Fruit fly (Drosophila melanogaster) whole organism, embryonic: Measurements from ENCODE around the gene Ugt35E1.

Experiments
- Adf1 ChIP-seq: fragments of 200-800 bp; sonication (Bioruptor generic); IDR thresholded peaks from 2 replicates; pipeline ENCODE4 v1.3.6; 2022; ENCODE audit warnings: missing biosample characterization, missing genetic modification characterization
- Aef1 ChIP-seq: fragments of 200-800 bp; sonication (Bioruptor generic); IDR thresholded peaks from 3 replicates; pipeline ENCODE4 v1.3.6; 2022; ENCODE audit warnings: missing biosample characterization, missing genetic modification characterization
- Asciz ChIP-seq: fragments of 200-800 bp; sonication (Bioruptor generic); optimal IDR thresholded peaks from 2 replicates; lab custom pipeline; 2017; ENCODE audit warnings: missing biosample characterization, mild to moderate bottlenecking, missing genetic modification characterization, missing genetic modification reagents
- CG10274 ChIP-seq: fragments of 200-800 bp; sonication (Bioruptor generic); optimal IDR thresholded peaks from 3 replicates; lab custom pipeline; 2017; ENCODE audit warnings: missing biosample characterization, mild to moderate bottlenecking, missing genetic modification characterization
- CG11093 ChIP-seq: fragments of 200-800 bp; sonication (Bioruptor generic); IDR thresholded peaks from 3 replicates; pipeline ENCODE4 v1.3.6; 2022; ENCODE audit warnings: missing biosample characterization, missing genetic modification characterization
- CG11247 ChIP-seq: fragments of 200-800 bp; sonication (Bioruptor generic); IDR thresholded peaks from 2 replicates; pipeline ENCODE4 v1.3.6; 2022; ENCODE audit warnings: missing biosample characterization, missing genetic modification characterization
- CG11398 ChIP-seq: fragments of 200-800 bp; sonication (Bioruptor generic); optimal IDR thresholded peaks from 2 replicates; lab custom pipeline; 2016; ENCODE audit warnings: missing biosample characterization, missing genetic modification characterization
- CG15514 ChIP-seq: fragments of 200-800 bp; sonication (Bioruptor generic); optimal IDR thresholded peaks from 3 replicates; lab custom pipeline; 2017; ENCODE audit warnings: missing biosample characterization, missing genetic modification characterization, mild to moderate bottlenecking, moderate library complexity, missing genetic modification reagents
- CG17568 ChIP-seq: fragments of 200-800 bp; sonication (Bioruptor generic); optimal IDR thresholded peaks from 2 replicates; lab custom pipeline; 2018; ENCODE audit warnings: missing biosample characterization, mild to moderate bottlenecking, missing genetic modification characterization, moderate library complexity
- CG17912 ChIP-seq: fragments of 200-800 bp; sonication (Bioruptor generic); optimal IDR thresholded peaks from 2 replicates; lab custom pipeline; 2018; ENCODE audit warnings: missing biosample characterization, mild to moderate bottlenecking, missing genetic modification characterization
- CG2199 ChIP-seq: fragments of 200-800 bp; sonication (Bioruptor generic); IDR thresholded peaks from 3 replicates; pipeline ENCODE4 v1.3.6; 2022; ENCODE audit warnings: missing biosample characterization, missing genetic modification characterization
- CG2875 ChIP-seq: fragments of 200-800 bp; sonication (Bioruptor generic); optimal IDR thresholded peaks from 2 replicates; lab custom pipeline; 2017; ENCODE audit warnings: missing biosample characterization, mild to moderate bottlenecking, missing genetic modification characterization, missing genetic modification reagents
- CG31224 ChIP-seq: fragments of 200-800 bp; sonication (Bioruptor generic); IDR thresholded peaks from 2 replicates; pipeline ENCODE4 v1.3.6; 2022; ENCODE audit warnings: missing biosample characterization, missing genetic modification characterization
- CG3407 ChIP-seq: fragments of 200-800 bp; sonication (Bioruptor generic); optimal IDR thresholded peaks from 2 replicates; lab custom pipeline; 2018; ENCODE audit warnings: missing biosample characterization, mild to moderate bottlenecking, missing genetic modification characterization
- CG34376 ChIP-seq: fragments of 200-800 bp; sonication (Bioruptor generic); optimal IDR thresholded peaks from 2 replicates; lab custom pipeline; 2018; ENCODE audit warnings: missing biosample characterization, mild to moderate bottlenecking, missing genetic modification characterization
- CG4707 ChIP-seq: fragments of 200-800 bp; sonication (Bioruptor generic); optimal IDR thresholded peaks from 2 replicates; lab custom pipeline; 2018; ENCODE audit warnings: missing biosample characterization, mild to moderate bottlenecking, missing genetic modification characterization, moderate library complexity
- CG4730 ChIP-seq: fragments of 200-800 bp; sonication (Bioruptor generic); IDR thresholded peaks from 2 replicates; pipeline ENCODE4 v1.3.6; 2022; ENCODE audit warnings: missing biosample characterization, missing genetic modification characterization
- CG6654 ChIP-seq: fragments of 200-800 bp; sonication (Bioruptor generic); optimal IDR thresholded peaks from 2 replicates; lab custom pipeline; 2017; ENCODE audit warnings: missing biosample characterization, mild to moderate bottlenecking, missing genetic modification characterization
- CG8944 ChIP-seq: fragments of 200-800 bp; sonication (Bioruptor generic); optimal IDR thresholded peaks from 3 replicates; lab custom pipeline; 2016; ENCODE audit warnings: missing biosample characterization, missing genetic modification characterization
- CG9609 ChIP-seq: fragments of 200-800 bp; sonication (Bioruptor generic); optimal IDR thresholded peaks from 3 replicates; lab custom pipeline; 2016; ENCODE audit warnings: missing biosample characterization, missing genetic modification characterization
- CG9727 ChIP-seq: fragments of 200-800 bp; sonication (Bioruptor generic); optimal IDR thresholded peaks from 3 replicates; lab custom pipeline; 2017; ENCODE audit warnings: missing biosample characterization, mild to moderate bottlenecking, missing genetic modification characterization
- Deaf1 ChIP-seq: fragments of 200-800 bp; optimal IDR thresholded peaks from 3 replicates; lab custom pipeline; 2019; ENCODE audit warnings: missing biosample characterization, mild to moderate bottlenecking, missing genetic modification characterization, moderate library complexity
- Dfd ChIP-seq, 2 experiments: fragments of >200 bp; optimal IDR thresholded peaks; 2 replicates each; lab custom pipeline; 2017; ENCODE audit warnings: missing biosample characterization in 2 of 2, missing genetic modification characterization in 2 of 2
- Dp ChIP-seq: fragments of 200-800 bp; sonication (Bioruptor generic); optimal IDR thresholded peaks from 2 replicates; lab custom pipeline; 2018; ENCODE audit warnings: missing biosample characterization, mild to moderate bottlenecking, missing genetic modification characterization, moderate library complexity
- Dref ChIP-seq: fragments of 200-800 bp; sonication (Bioruptor generic); IDR thresholded peaks from 2 replicates; pipeline ENCODE4 v1.3.6; 2022; ENCODE audit warnings: missing biosample characterization, missing genetic modification characterization
- ERR ChIP-seq: fragments of 200-800 bp; sonication (Bioruptor generic); optimal IDR thresholded peaks from 2 replicates; lab custom pipeline; 2016; ENCODE audit warnings: missing biosample characterization, missing genetic modification characterization
- Fer2 ChIP-seq: fragments of 200-800 bp; sonication (Bioruptor generic); optimal IDR thresholded peaks from 2 replicates; lab custom pipeline; 2018; ENCODE audit warnings: missing biosample characterization, mild to moderate bottlenecking, missing genetic modification characterization, moderate library complexity
- HLHmδ ChIP-seq: fragments of 200-800 bp; sonication (Bioruptor generic); optimal IDR thresholded peaks from 2 replicates; lab custom pipeline; 2018; ENCODE audit warnings: missing biosample characterization, mild to moderate bottlenecking, missing genetic modification characterization, moderate library complexity
- Hmr ChIP-seq: fragments of 200-800 bp; sonication (Bioruptor generic); optimal IDR thresholded peaks from 3 replicates; lab custom pipeline; 2017; ENCODE audit warnings: mild to moderate bottlenecking, missing biosample characterization, missing genetic modification reagents, missing genetic modification characterization
- Rfx ChIP-seq: fragments of 200-800 bp; sonication (Bioruptor generic); IDR thresholded peaks from 2 replicates; pipeline ENCODE4 v1.3.6; 2022; ENCODE audit warnings: missing biosample characterization, missing genetic modification characterization
- Tbp ChIP-seq: fragments of >200 bp; optimal IDR thresholded peaks from 2 replicates; lab custom pipeline; 2018; ENCODE audit warnings: missing biosample characterization, missing genetic modification characterization
- Vsx1 ChIP-seq: fragments of 200-800 bp; sonication (Bioruptor generic); optimal IDR thresholded peaks from 2 replicates; lab custom pipeline; 2017; ENCODE audit warnings: missing biosample characterization, mild to moderate bottlenecking, missing genetic modification characterization, missing genetic modification reagents
- YL-1 ChIP-seq: fragments of 200-800 bp; sonication (Bioruptor generic); optimal IDR thresholded peaks from 3 replicates; lab custom pipeline; 2017; ENCODE audit warnings: missing biosample characterization, mild to moderate bottlenecking, missing genetic modification characterization
- bcd ChIP-seq: fragments of 200-800 bp; sonication (Bioruptor generic); optimal IDR thresholded peaks from 2 replicates; lab custom pipeline; 2017; ENCODE audit warnings: missing biosample characterization, mild to moderate bottlenecking, missing genetic modification characterization
- br ChIP-seq: fragments of >200 bp; optimal IDR thresholded peaks from 2 replicates; lab custom pipeline; 2017
- cad ChIP-seq: fragments of >200 bp; optimal IDR thresholded peaks from 2 replicates; lab custom pipeline; 2017; ENCODE audit warnings: missing biosample characterization, missing genetic modification characterization
- cato ChIP-seq: fragments of 200-800 bp; sonication (Bioruptor generic); optimal IDR thresholded peaks from 2 replicates; lab custom pipeline; 2016; ENCODE audit warnings: missing biosample characterization, missing genetic modification characterization, borderline replicate concordance
- emc ChIP-seq: fragments of 200-800 bp; sonication (Bioruptor generic); optimal IDR thresholded peaks from 2 replicates; lab custom pipeline; 2016; ENCODE audit warnings: missing biosample characterization, missing genetic modification characterization
- gem ChIP-seq: fragments of 200-800 bp; sonication (Bioruptor generic); optimal IDR thresholded peaks from 2 replicates; lab custom pipeline; 2019; ENCODE audit warnings: missing biosample characterization, mild to moderate bottlenecking, missing genetic modification characterization, moderate library complexity
- gro ChIP-seq: fragments of 200-800 bp; sonication (Bioruptor generic); optimal IDR thresholded peaks from 2 replicates; lab custom pipeline; 2016; ENCODE audit warnings: missing biosample characterization, missing genetic modification characterization
- ham ChIP-seq: fragments of 200-800 bp; sonication (Bioruptor generic); IDR thresholded peaks from 2 replicates; pipeline ENCODE4 v1.3.6; 2022; ENCODE audit warnings: missing biosample characterization, missing genetic modification characterization
- hbn ChIP-seq: fragments of 200-800 bp; sonication (Bioruptor generic); IDR thresholded peaks from 2 replicates; pipeline ENCODE4 v1.3.6; 2022; ENCODE audit warnings: missing biosample characterization, missing genetic modification characterization; ENCODE audit not compliant: partially characterized antibody
- lab ChIP-seq: fragments of 200-800 bp; sonication (Bioruptor generic); optimal IDR thresholded peaks from 3 replicates; lab custom pipeline; 2017; ENCODE audit warnings: missing biosample characterization, missing genetic modification characterization, mild to moderate bottlenecking, moderate library complexity, missing genetic modification reagents
- luna ChIP-seq: fragments of 200-800 bp; sonication (Bioruptor generic); optimal IDR thresholded peaks from 2 replicates; lab custom pipeline; 2016; ENCODE audit warnings: missing biosample characterization, missing genetic modification characterization
- odd ChIP-seq: fragments of 200-800 bp; sonication (Bioruptor generic); optimal IDR thresholded peaks from 2 replicates; lab custom pipeline; 2017; ENCODE audit warnings: missing biosample characterization, mild to moderate bottlenecking, missing genetic modification characterization
- pnt ChIP-seq: fragments of 200-800 bp; sonication (Bioruptor generic); optimal IDR thresholded peaks from 3 replicates; lab custom pipeline; 2016; ENCODE audit warnings: missing biosample characterization, missing genetic modification characterization
- pzg ChIP-seq: fragments of 200-800 bp; sonication (Bioruptor generic); optimal IDR thresholded peaks from 3 replicates; lab custom pipeline; 2018; ENCODE audit warnings: missing biosample characterization, mild to moderate bottlenecking, missing genetic modification characterization, moderate library complexity
- row ChIP-seq: fragments of 200-800 bp; sonication (Bioruptor generic); IDR thresholded peaks from 3 replicates; pipeline ENCODE4 v1.3.6; 2022; ENCODE audit warnings: missing biosample characterization, missing genetic modification characterization
- slou ChIP-seq: fragments of 200-800 bp; sonication (Bioruptor generic); optimal IDR thresholded peaks from 3 replicates; lab custom pipeline; 2016; ENCODE audit warnings: missing biosample characterization, missing genetic modification characterization
- sna ChIP-seq: fragments of 200-800 bp; sonication (Bioruptor generic); IDR thresholded peaks from 2 replicates; pipeline ENCODE4 v1.3.6; 2022; ENCODE audit warnings: missing biosample characterization, missing genetic modification characterization; ENCODE audit not compliant: partially characterized antibody
- so ChIP-seq: fragments of 200-800 bp; sonication (Bioruptor generic); IDR thresholded peaks from 3 replicates; pipeline ENCODE4 v1.3.6; 2022; ENCODE audit warnings: missing biosample characterization, missing genetic modification characterization
- zen ChIP-seq: fragments of 200-800 bp; sonication (Bioruptor generic); optimal IDR thresholded peaks from 3 replicates; lab custom pipeline; 2018; ENCODE audit warnings: missing biosample characterization, mild to moderate bottlenecking, missing genetic modification characterization, moderate library complexity

Gene Ugt35E1

DNA sequence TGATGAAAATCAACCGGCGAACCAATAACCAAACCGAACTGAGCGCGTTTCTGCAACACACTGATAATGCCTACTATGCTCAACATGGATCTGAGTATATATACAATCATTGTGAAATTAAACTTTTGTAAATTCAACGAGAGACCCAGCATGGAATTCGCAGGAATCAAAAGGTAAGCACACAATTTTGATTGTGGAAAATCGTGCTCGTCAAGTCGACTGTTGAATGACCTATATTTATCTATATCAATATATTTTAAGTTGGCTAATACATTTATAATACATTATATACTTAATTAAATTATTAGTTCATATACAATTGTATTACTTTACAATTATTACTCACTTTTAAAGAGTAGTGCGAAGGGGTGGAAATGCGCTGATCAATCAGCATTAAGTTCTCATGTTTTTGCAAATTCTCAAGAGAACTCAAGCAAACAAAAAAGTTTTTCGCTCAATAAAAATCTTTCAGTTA lies 12.0 kb downstream of the Ugt35E1 start, which contains the start of gene Ugt302K1 (continued):
- no peak for TF ChIP-seq CG11398 (GFP tag; lab: Kevin White, UChicago)
- peak; percentile 56 for TF ChIP-seq gem (tag; lab: Kevin White, UChicago)
- no peak for TF ChIP-seq YL-1 (GFP tag; lab: Kevin White, UChicago)
- TF ChIP-seq pnt (GFP tag; lab: Kevin White, UChicago): no peak
- no peak for TF ChIP-seq pzg (GFP tag; lab: Kevin White, UChicago)
- 0 out of 2 replicates have a peak, but pooled peaks have one; percentile 22 for TF ChIP-seq CG31224 (GFP tag; lab: Robert Waterston, UW)
- TF ChIP-seq CG11093 (GFP tag; lab: Robert Waterston, UW): no peak
- peak; percentile 70 for TF ChIP-seq lab (GFP tag; lab: Kevin White, UChicago)
- no peak for TF ChIP-seq Dfd (GFP tag; optimal IDR thresholded peaks at IDR 0.05; lab: Kevin White, UChicago)
- no peak for TF ChIP-seq CG2875
- no peak for TF ChIP-seq CG11247 (GFP tag; lab: Robert Waterston, UW)
- no peak for TF ChIP-seq zen (tag; lab: Kevin White, UChicago)
- no peak for TF ChIP-seq gro (GFP tag; lab: Kevin White, UChicago)
- TF ChIP-seq CG10274: peak; percentile 15
- TF ChIP-seq so (GFP tag; lab: Robert Waterston, UW): no peak
- no peak for TF ChIP-seq CG6654 (GFP tag; lab: Kevin White, UChicago)
- TF ChIP-seq ERR (GFP tag; lab: Kevin White, UChicago): no peak
- TF ChIP-seq br (lab: Kevin White, UChicago): no peak
- no peak; the same call in 1 of the 2 replicates for TF ChIP-seq Rfx
- TF ChIP-seq Deaf1 (tag; lab: Kevin White, UChicago): no peak
- peak; percentile 6 for TF ChIP-seq CG15514 (GFP tag; lab: Kevin White, UChicago)
- TF ChIP-seq Asciz: no peak
- peak; percentile 13 for TF ChIP-seq Hmr (GFP tag; lab: Kevin White, UChicago)
- no peak for TF ChIP-seq Fer2
- TF ChIP-seq CG4730 (GFP tag; lab: Robert Waterston, UW): no peak
- TF ChIP-seq hbn (GFP tag; lab: Robert Waterston, UW): no peak
- no peak for TF ChIP-seq HLHmδ (GFP tag; lab: Kevin White, UChicago)
- no peak for TF ChIP-seq CG4707 (GFP tag; lab: Kevin White, UChicago)
- TF ChIP-seq CG9727 (GFP tag; lab: Kevin White, UChicago): peak; percentile 16
- TF ChIP-seq slou (GFP tag; lab: Kevin White, UChicago): no peak
- TF ChIP-seq luna (GFP tag; lab: Kevin White, UChicago): no peak
- TF ChIP-seq CG17568 (GFP tag; lab: Kevin White, UChicago): no peak
- TF ChIP-seq Dp: no peak
- no peak for TF ChIP-seq cad (GFP tag; lab: Kevin White, UChicago)
- TF ChIP-seq Tbp (GFP tag; lab: Kevin White, UChicago): no peak
- no peak for TF ChIP-seq Vsx1 (GFP tag; lab: Kevin White, UChicago)
- no peak for TF ChIP-seq CG17912 (GFP tag; lab: Kevin White, UChicago)
- TF ChIP-seq bcd (GFP tag; lab: Kevin White, UChicago): peak; percentile 28
- TF ChIP-seq CG34376: no peak
- no peak for TF ChIP-seq CG3407 (GFP tag; lab: Kevin White, UChicago)
- no peak for TF ChIP-seq odd (GFP tag; lab: Kevin White, UChicago)
- no peak for TF ChIP-seq CG2199 (GFP tag; lab: Robert Waterston, UW)
- no peak for TF ChIP-seq emc (GFP tag; lab: Kevin White, UChicago)
- no peak; the same call in 2 of the 3 replicates for TF ChIP-seq row
- no peak for TF ChIP-seq CG8944
- TF ChIP-seq ham (GFP tag; lab: Robert Waterston, UW): no peak
- no peak for TF ChIP-seq cato
- TF ChIP-seq Aef1: peak; percentile 10; the same call in 1 of the 3 replicates
- no peak for TF ChIP-seq sna (GFP tag; lab: Robert Waterston, UW)
- no peak for TF ChIP-seq Dref
- TF ChIP-seq Adf1 (GFP tag; lab: Robert Waterston, UW): no peak
- TF ChIP-seq CG9609 (GFP tag; lab: Kevin White, UChicago): no peak
